Fruit fly (Drosophila melanogaster): ENCODE data around the gene CG6765.

Gene CG6765

dm6 chr3L:8546355-8546771, 33.8 kb downstream of the CG6765 start (continued):
- peak; percentile 37 for TF ChIP-seq CG17912 (GFP tag; optimal IDR thresholded peaks at IDR 0.05)
- no peak for TF ChIP-seq PHDP (tag; optimal IDR thresholded peaks at IDR 0.05)
- no peak for TF ChIP-seq H15 (GFP tag; IDR thresholded peaks at IDR 0.05)
- no peak for TF ChIP-seq CG11723 (GFP tag; optimal IDR thresholded peaks at IDR 0.05)
- no peak for TF ChIP-seq lola (GFP tag; optimal IDR thresholded peaks at IDR 0.05)
- no peak for TF ChIP-seq CG17186 (GFP tag; optimal IDR thresholded peaks at IDR 0.05)
- TF ChIP-seq az2 (GFP tag; optimal IDR thresholded peaks at IDR 0.05): no peak
- no peak for TF ChIP-seq ro (GFP tag; IDR thresholded peaks at IDR 0.05)
- TF ChIP-seq GATAe (GFP tag; conservative IDR thresholded peaks at IDR 0.05): no peak
- no peak; the same call in 1 of the 2 replicates for TF ChIP-seq toy (GFP tag; IDR thresholded peaks at IDR 0.05)
- no peak for TF ChIP-seq pzg (GFP tag; optimal IDR thresholded peaks at IDR 0.05)
- no peak for TF ChIP-seq CG3407 (GFP tag; optimal IDR thresholded peaks at IDR 0.05)
- peak; percentile 30; the same call in 1 of the 2 replicates for TF ChIP-seq onecut (GFP tag; IDR thresholded peaks at IDR 0.05)
- no peak for TF ChIP-seq CG11456 (GFP tag; IDR thresholded peaks at IDR 0.05)
- no peak for TF ChIP-seq ewg (GFP tag; optimal IDR thresholded peaks at IDR 0.05)
- TF ChIP-seq CG2202 (tag; optimal IDR thresholded peaks at IDR 0.05): no peak
- TF ChIP-seq sr (GFP tag; IDR thresholded peaks at IDR 0.05): 0 out of 3 replicates have a peak, but pooled peaks have one; percentile 14
- TF ChIP-seq lilli (GFP tag; optimal IDR thresholded peaks at IDR 0.05): no peak
- no peak for TF ChIP-seq CG17829 (tag; optimal IDR thresholded peaks at IDR 0.05)
- TF ChIP-seq CG1233 (GFP tag; optimal IDR thresholded peaks at IDR 0.05): no peak
- TF ChIP-seq B-H1 (GFP tag; IDR thresholded peaks at IDR 0.05): no peak
- no peak for TF ChIP-seq p53 (GFP tag; optimal IDR thresholded peaks at IDR 0.05)
- TF ChIP-seq pita (GFP tag; optimal IDR thresholded peaks at IDR 0.05): no peak
- 0 out of 2 replicates have a peak, but pooled peaks have one; percentile 16 for TF ChIP-seq CG10321 (GFP tag; IDR thresholded peaks at IDR 0.05)
- TF ChIP-seq NK7.1 (GFP tag; optimal IDR thresholded peaks at IDR 0.05): no peak
- TF ChIP-seq luna (GFP tag; optimal IDR thresholded peaks at IDR 0.05): no peak
- TF ChIP-seq CG1792 (GFP tag; optimal IDR thresholded peaks at IDR 0.05): no peak
- TF ChIP-seq HLH3B (GFP tag; IDR thresholded peaks at IDR 0.05): 0 out of 2 replicates have a peak, but pooled peaks have one; percentile 18
- TF ChIP-seq insv (GFP tag; optimal IDR thresholded peaks at IDR 0.05): no peak
- TF ChIP-seq peb (GFP tag; IDR thresholded peaks at IDR 0.05): no peak
- TF ChIP-seq CG12219 (GFP tag; optimal IDR thresholded peaks at IDR 0.05): no peak
- TF ChIP-seq gro (GFP tag; optimal IDR thresholded peaks at IDR 0.05): no peak
- no peak for TF ChIP-seq CG2129 (GFP tag; IDR thresholded peaks at IDR 0.05; ENCODE audit: partially characterized antibody)
- no peak for TF ChIP-seq CTCF (GFP tag; optimal IDR thresholded peaks at IDR 0.05)
- peak in 1 of 2 experiments; percentile 48 for TF ChIP-seq bsh (GFP tag; optimal IDR thresholded peaks at IDR 0.05)
- TF ChIP-seq h (optimal IDR thresholded peaks at IDR 0.05): no peak
- no peak for TF ChIP-seq gt (GFP tag; IDR thresholded peaks at IDR 0.05)
- 0 out of 2 replicates have a peak, but pooled peaks have one; percentile 32 for TF ChIP-seq ato (GFP tag; IDR thresholded peaks at IDR 0.05; ENCODE audit: partially characterized antibody)
- TF ChIP-seq scrt (GFP tag; optimal IDR thresholded peaks at IDR 0.05): no peak
- no peak for TF ChIP-seq Dref (GFP tag; IDR thresholded peaks at IDR 0.05)
- TF ChIP-seq Trl (optimal IDR thresholded peaks at IDR 0.05): peak; percentile 94
- no peak for TF ChIP-seq Trl (GFP tag; optimal IDR thresholded peaks at IDR 0.05)
- TF ChIP-seq Scr (GFP tag; IDR thresholded peaks at IDR 0.05; ENCODE audit: partially characterized antibody): no peak
- TF ChIP-seq CG9609 (GFP tag; optimal IDR thresholded peaks at IDR 0.05): no peak
- TF ChIP-seq CG3163 (GFP tag; optimal IDR thresholded peaks at IDR 0.05): no peak
- TF ChIP-seq CG1529 (GFP tag; optimal IDR thresholded peaks at IDR 0.05): no peak
- TF ChIP-seq CG18764 (GFP tag; optimal IDR thresholded peaks at IDR 0.05): no peak
- TF ChIP-seq Mrtf (GFP tag; IDR thresholded peaks at IDR 0.05): no peak
- TF ChIP-seq unpg (GFP tag; optimal IDR thresholded peaks at IDR 0.05): no peak
- no peak for TF ChIP-seq lov (optimal IDR thresholded peaks at IDR 0.05)
- TF ChIP-seq lov (GFP tag; IDR thresholded peaks at IDR 0.05): no peak
- TF ChIP-seq sd (tag; optimal IDR thresholded peaks at IDR 0.05): no peak
- no peak for TF ChIP-seq dati (GFP tag; IDR thresholded peaks at IDR 0.05)

All from whole organism, embryonic.